Worm (Caenorhabditis elegans): ENCODE results near the gene F39G3.5.

- no peak for TF ChIP-seq F57A8.1 (GFP tag; optimal IDR thresholded peaks at IDR 0.05)
- no peak for TF ChIP-seq ceh-100 (GFP tag; IDR thresholded peaks at IDR 0.05)
- TF ChIP-seq lin-54 (GFP tag; optimal IDR thresholded peaks at IDR 0.05): no peak
Measured at ce11 chrV:4694466-4695092, 27.8 kb upstream of the F39G3.5 start.
